Worm (Caenorhabditis elegans) whole organism, L3 larva: Measurements from ENCODE around the gene C26B2.7.

Experiments
- nfya-1 ChIP-seq: sonication (generic microtip); optimal IDR thresholded peaks from 2 replicates; lab custom pipeline; 2017; ENCODE audit warnings: missing genetic modification characterization, mild to moderate bottlenecking, missing compliant biosample characterization, antibody characterized with exemption, moderate library complexity; ENCODE audit not compliant: insufficient read depth
- nhr-76 ChIP-seq: fragments of 150-350 bp; sonication (generic microtip); optimal IDR thresholded peaks from 5 replicates; lab custom pipeline; 2014; ENCODE audit warnings: missing biosample characterization, missing genetic modification characterization
- pqm-1 ChIP-seq: fragments of 150-350 bp; optimal IDR thresholded peaks from 2 replicates; lab custom pipeline; 2017; ENCODE audit warnings: missing biosample characterization, missing genetic modification characterization, inconsistent platforms

DNA sequence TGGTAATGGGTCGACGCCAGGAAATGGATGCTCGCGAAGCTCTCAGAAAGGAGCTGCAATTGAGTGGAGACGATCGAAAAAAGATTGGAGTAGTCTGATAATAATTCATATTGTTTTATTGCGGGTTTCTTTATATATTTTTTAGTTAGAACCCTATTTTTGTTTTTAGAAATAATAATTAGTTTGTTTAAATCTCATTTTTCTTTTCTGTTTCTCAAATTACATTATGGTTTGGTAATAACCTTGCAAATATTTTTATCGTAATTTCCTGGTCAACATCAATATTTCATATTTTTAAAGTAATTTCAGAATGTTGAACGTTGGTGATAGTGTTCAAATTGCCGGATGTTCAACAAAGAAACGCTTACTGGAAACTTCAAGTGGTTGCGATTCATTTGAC, 620 bp downstream of the C26B2.7 start, which contains the start of gene elpc-4:
- TF ChIP-seq nhr-76 (no peak), nfya-1 (tag; lab: Kevin White, UChicago) (no peak), pqm-1 (tag; lab: Kevin White, UChicago) (no peak)
